Worm (Caenorhabditis elegans) whole organism, L4/young adult: Measurements from ENCODE around the gene C18D11.10.

Experiments
- dao-5 ChIP-seq: sonication (generic microtip); optimal IDR thresholded peaks from 2 replicates; lab custom pipeline; 2016; ENCODE audit warnings: missing genotype, missing genetic modification characterization, moderate library complexity, missing compliant biosample characterization
- him-1 ChIP-seq: sonication (generic microtip); optimal IDR thresholded peaks from 2 replicates; lab custom pipeline; 2016; ENCODE audit warnings: missing genotype, missing genetic modification reagents, missing genetic modification characterization, missing compliant biosample characterization

DNA sequence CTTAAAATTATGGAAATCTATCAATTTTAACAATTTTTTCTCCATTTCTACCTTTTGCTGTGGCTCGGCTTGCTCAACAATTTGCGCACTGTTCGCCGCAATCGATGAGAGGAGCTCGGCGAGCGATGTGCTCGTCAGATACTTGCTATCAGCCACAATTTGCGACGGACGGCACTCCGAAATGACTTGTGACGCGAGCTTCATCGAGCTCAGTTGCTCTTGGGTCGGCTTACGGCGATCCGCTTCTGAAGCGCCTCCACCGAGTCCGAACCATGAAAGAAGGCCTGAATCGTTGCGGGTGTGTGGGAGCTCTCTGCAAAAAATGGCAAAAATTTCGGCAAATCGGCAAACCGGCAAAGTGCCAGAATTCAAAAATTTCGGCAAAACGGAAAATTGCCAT is 46.9 kb upstream of the C18D11.10 start:
- TF ChIP-seq him-1 (tag; lab: Kevin White, UChicago) (no peak), dao-5 (tag; lab: Kevin White, UChicago) (no peak)
